Worm (Caenorhabditis elegans) whole organism, L4 larva: ENCODE measurements around the gene T10C6.16.

Source experiments
- R02D3.7 ChIP-seq: fragments of 150-350 bp; sonication (generic microtip); optimal IDR thresholded peaks from 3 replicates; lab custom pipeline; 2014; ENCODE audit warnings: missing biosample characterization, missing genetic modification characterization
- T20F7.1 ChIP-seq: fragments of 200-800 bp; sonication (Bioruptor generic); optimal IDR thresholded peaks from 2 replicates; lab custom pipeline; 2018; ENCODE audit warnings: mild to moderate bottlenecking, missing genetic modification characterization, missing compliant biosample characterization
- Y48G9A.11 ChIP-seq: fragments of 200-800 bp; sonication (Bioruptor generic); IDR thresholded peaks from 2 replicates; pipeline ENCODE4 v1.3.6; 2022; ENCODE audit warnings: missing genetic modification reagents, missing genetic modification characterization, missing compliant biosample characterization
- Y5F2A.4 ChIP-seq: fragments of 200-800 bp; sonication (Bioruptor generic); optimal IDR thresholded peaks from 2 replicates; lab custom pipeline; 2018; ENCODE audit warnings: mild to moderate bottlenecking, missing genetic modification characterization, missing compliant biosample characterization
- ZK337.2 ChIP-seq: fragments of 200-800 bp; sonication (Bioruptor generic); IDR thresholded peaks from 2 replicates; pipeline ENCODE4 v1.3.6; 2022; ENCODE audit warnings: missing genetic modification reagents, missing genetic modification characterization, missing compliant biosample characterization
- ZK546.5 ChIP-seq, 2 experiments: sonication (generic microtip); optimal IDR thresholded peaks; 2 replicates each; lab custom pipeline; 2017; ENCODE audit warnings: missing biosample characterization in 2 of 2, missing genetic modification characterization in 2 of 2
- aha-1 ChIP-seq: fragments of 150-350 bp; peaks from one replicate; lab custom pipeline; 2014; ENCODE audit warnings: missing biosample characterization, missing genetic modification characterization
- arid-1 ChIP-seq: fragments of 200-800 bp; sonication (Bioruptor generic); conservative IDR thresholded peaks from 2 replicates; pipeline ENCODE4 v1.3.6; 2022; ENCODE audit warnings: missing genetic modification reagents, missing genetic modification characterization, missing compliant biosample characterization
- attf-4 ChIP-seq: sonication (generic microtip); optimal IDR thresholded peaks from 3 replicates; lab custom pipeline; 2017; ENCODE audit warnings: missing biosample characterization, missing genetic modification characterization
- ceh-28 ChIP-seq: fragments of 150-350 bp; optimal IDR thresholded peaks from 2 replicates; lab custom pipeline; 2014; ENCODE audit warnings: missing biosample characterization, missing genetic modification reagents, missing genetic modification characterization
- ceh-82 ChIP-seq: sonication (generic microtip); optimal IDR thresholded peaks from 2 replicates; lab custom pipeline; 2017; ENCODE audit warnings: missing biosample characterization, missing genetic modification characterization
- ces-1 ChIP-seq: fragments of 150-350 bp; sonication (generic microtip); optimal IDR thresholded peaks from 4 replicates; lab custom pipeline; 2014; ENCODE audit warnings: missing biosample characterization, missing genetic modification reagents, missing genetic modification characterization
- cey-2 ChIP-seq: sonication (generic microtip); optimal IDR thresholded peaks from 3 replicates; lab custom pipeline; 2017; ENCODE audit warnings: missing genetic modification characterization, mild to moderate bottlenecking, missing compliant biosample characterization, antibody characterized with exemption, borderline replicate concordance; ENCODE audit not compliant: insufficient read depth
- daf-16 ChIP-seq, 3 experiments: sonication (generic microtip); optimal IDR thresholded peaks; 2 replicates each; lab custom pipeline; 2016 to 2017; ENCODE audit warnings: missing genetic modification characterization in 3 of 3, missing genetic modification reagents in 3 of 3, mild to moderate bottlenecking in 2 of 3, missing compliant biosample characterization in 2 of 3, missing biosample characterization in 1 of 3, moderate library complexity in 1 of 3
- daf-8 ChIP-seq: fragments of 200-800 bp; sonication (Bioruptor generic); IDR thresholded peaks from 2 replicates; pipeline ENCODE4 v1.3.6; 2022; ENCODE audit warnings: missing genetic modification characterization, missing compliant biosample characterization
- dmd-6 ChIP-seq: fragments of 200-800 bp; sonication (Bioruptor generic); IDR thresholded peaks from 2 replicates; pipeline ENCODE4 v1.3.6; 2022; ENCODE audit warnings: missing genetic modification reagents, missing genetic modification characterization, missing compliant biosample characterization
- dmd-9 ChIP-seq: fragments of 200-800 bp; sonication (Bioruptor generic); IDR thresholded peaks from 2 replicates; pipeline ENCODE4 v1.3.6; 2022; ENCODE audit warnings: missing genetic modification reagents, missing genetic modification characterization, missing compliant biosample characterization
- dpl-1 ChIP-seq: fragments of 150-350 bp; optimal IDR thresholded peaks from 2 replicates; lab custom pipeline; 2014; ENCODE audit warnings: missing biosample characterization, missing genetic modification reagents, missing genetic modification characterization
- fkh-10 ChIP-seq: fragments of 150-350 bp; optimal IDR thresholded peaks from 2 replicates; lab custom pipeline; 2014; ENCODE audit warnings: missing biosample characterization, missing genetic modification reagents, missing genetic modification characterization
- hif-1 ChIP-seq, 2 experiments: sonication (generic microtip); optimal IDR thresholded peaks; 2 replicates each; lab custom pipeline; 2016 to 2017; ENCODE audit warnings: missing compliant biosample characterization in 2 of 2, missing genetic modification characterization in 2 of 2, missing genetic modification reagents in 2 of 2, missing genotype in 2 of 2, mild to moderate bottlenecking in 1 of 2
- hlh-11 ChIP-seq: fragments of 200-800 bp; sonication (Bioruptor generic); optimal IDR thresholded peaks from 2 replicates; lab custom pipeline; 2018; ENCODE audit warnings: mild to moderate bottlenecking, missing genetic modification characterization, missing compliant biosample characterization
- lin-1 ChIP-seq: fragments of 200-800 bp; sonication (Bioruptor generic); IDR thresholded peaks from 2 replicates; pipeline ENCODE4 v1.3.6; 2022; ENCODE audit warnings: missing genetic modification reagents, missing genetic modification characterization, missing compliant biosample characterization
- lin-13 ChIP-seq: fragments of 150-350 bp; optimal IDR thresholded peaks from 2 replicates; lab custom pipeline; 2014; ENCODE audit warnings: missing biosample characterization, missing genetic modification reagents, missing genetic modification characterization
- lir-3 ChIP-seq: sonication (generic microtip); optimal IDR thresholded peaks from 2 replicates; lab custom pipeline; 2016; ENCODE audit warnings: mild to moderate bottlenecking, missing genetic modification characterization, missing compliant biosample characterization
- lsy-2 ChIP-seq, 2 experiments: fragments of 150-350 bp in 1 of 2; sonication (generic microtip) in 1 of 2; optimal IDR thresholded peaks; 2 replicates each; lab custom pipeline; 2014 to 2017; ENCODE audit warnings: missing biosample characterization in 2 of 2, missing genetic modification characterization in 2 of 2
- madf-9 ChIP-seq: fragments of 200-800 bp; sonication (Bioruptor generic); conservative IDR thresholded peaks from 2 replicates; pipeline ENCODE4 v1.3.6; 2022; ENCODE audit warnings: missing genetic modification reagents, missing genetic modification characterization, missing compliant biosample characterization
- mdt-29 ChIP-seq: fragments of 200-800 bp; sonication (Bioruptor generic); IDR thresholded peaks from 2 replicates; pipeline ENCODE4 v1.3.6; 2022; ENCODE audit warnings: missing genetic modification reagents, missing genetic modification characterization, missing compliant biosample characterization
- mes-2 ChIP-seq: sonication (generic microtip); optimal IDR thresholded peaks from 2 replicates; lab custom pipeline; 2016; ENCODE audit warnings: missing genotype, mild to moderate bottlenecking, missing genetic modification characterization, missing compliant biosample characterization; ENCODE audit not compliant: poor library complexity, severe bottlenecking
- mxl-2 ChIP-seq: fragments of 200-800 bp; sonication (Bioruptor generic); conservative IDR thresholded peaks from 2 replicates; pipeline ENCODE4 v1.3.6; 2022; ENCODE audit warnings: missing genetic modification reagents, missing genetic modification characterization, missing compliant biosample characterization
- mxl-3 ChIP-seq: fragments of 200-800 bp; sonication (Bioruptor generic); optimal IDR thresholded peaks from 2 replicates; lab custom pipeline; 2018; ENCODE audit warnings: mild to moderate bottlenecking, missing genetic modification characterization, missing compliant biosample characterization
- nhr-10 ChIP-seq: fragments of 150-350 bp; optimal IDR thresholded peaks from 2 replicates; lab custom pipeline; 2014; ENCODE audit warnings: missing biosample characterization, missing genetic modification characterization
- nhr-111 ChIP-seq: fragments of 200-800 bp; sonication (Bioruptor generic); optimal IDR thresholded peaks from 2 replicates; lab custom pipeline; 2018; ENCODE audit warnings: mild to moderate bottlenecking, missing genetic modification characterization, missing compliant biosample characterization
- nhr-237 ChIP-seq: sonication (generic microtip); optimal IDR thresholded peaks from 2 replicates; lab custom pipeline; 2017; ENCODE audit warnings: missing biosample characterization, missing genetic modification characterization
- nhr-25 ChIP-seq: sonication (generic microtip); optimal IDR thresholded peaks from 2 replicates; lab custom pipeline; 2017; ENCODE audit warnings: missing genetic modification characterization, mild to moderate bottlenecking, missing compliant biosample characterization, antibody characterized with exemption, moderate library complexity, borderline replicate concordance; ENCODE audit not compliant: insufficient read depth
- nhr-28 ChIP-seq: fragments of 150-350 bp; optimal IDR thresholded peaks from 2 replicates; lab custom pipeline; 2014; ENCODE audit warnings: missing biosample characterization, missing genetic modification characterization
- nhr-48 ChIP-seq: sonication (generic microtip); optimal IDR thresholded peaks from 2 replicates; lab custom pipeline; 2016; ENCODE audit warnings: mild to moderate bottlenecking, missing genetic modification characterization, missing compliant biosample characterization
- nhr-6 ChIP-seq: fragments of 150-350 bp; optimal IDR thresholded peaks from 2 replicates; lab custom pipeline; 2014; ENCODE audit warnings: missing biosample characterization, missing genetic modification characterization
- pha-4 ChIP-seq, 2 experiments: fragments of 150-350 bp in 1 of 2; fragments of 200-800 bp in 1 of 2; sonication (Bioruptor generic) in 1 of 2; IDR thresholded peaks in 1 of 2; optimal IDR thresholded peaks in 1 of 2; 2 replicates each; pipeline versions ENCODE4 v1.3.6 to Lab custom; 2014 to 2022; ENCODE audit warnings: missing genetic modification characterization in 2 of 2, missing genetic modification reagents in 2 of 2, missing biosample characterization in 1 of 2, missing compliant biosample characterization in 1 of 2
- php-3 ChIP-seq: fragments of 200-800 bp; sonication (Bioruptor generic); IDR thresholded peaks from 2 replicates; pipeline ENCODE4 v1.3.6; 2022; ENCODE audit warnings: missing genetic modification reagents, missing genetic modification characterization, missing compliant biosample characterization
- pqm-1 ChIP-seq: sonication (generic microtip); optimal IDR thresholded peaks from 2 replicates; lab custom pipeline; 2017; ENCODE audit warnings: missing biosample characterization, missing genetic modification characterization
- rbr-2 ChIP-seq: sonication (generic microtip); optimal IDR thresholded peaks from 2 replicates; lab custom pipeline; 2016; ENCODE audit warnings: missing genotype, missing genetic modification characterization, missing compliant biosample characterization
- snpc-1.2 ChIP-seq: fragments of 200-800 bp; sonication (Bioruptor generic); IDR thresholded peaks from 2 replicates; pipeline ENCODE4 v1.3.6; 2022; ENCODE audit warnings: missing genetic modification reagents, missing genetic modification characterization, missing compliant biosample characterization
- snpc-4 ChIP-seq: fragments of 150-350 bp; optimal IDR thresholded peaks from 2 replicates; lab custom pipeline; 2014; ENCODE audit warnings: missing biosample characterization, missing genetic modification characterization
- tra-1 ChIP-seq: fragments of 200-800 bp; sonication (Bioruptor generic); IDR thresholded peaks from 2 replicates; pipeline ENCODE4 v1.3.6; 2022; ENCODE audit warnings: missing genetic modification reagents, missing genetic modification characterization, missing compliant biosample characterization
- unc-130 ChIP-seq: sonication (generic microtip); optimal IDR thresholded peaks from 2 replicates; lab custom pipeline; 2016; ENCODE audit warnings: missing genetic modification reagents, missing genetic modification characterization, missing compliant biosample characterization
- unc-62 ChIP-seq, 3 experiments: fragments of 150-350 bp in 1 of 3; sonication (generic microtip); optimal IDR thresholded peaks in 2 of 3; peaks in 1 of 3; 1 replicate in 1 of 3; 2 replicates in 2 of 3; lab custom pipeline; 2014 to 2017; ENCODE audit warnings: missing biosample characterization in 3 of 3, missing genetic modification characterization in 3 of 3, missing genetic modification reagents in 3 of 3, missing genotype in 1 of 3
- zfp-2 ChIP-seq: sonication (generic microtip); optimal IDR thresholded peaks from 2 replicates; lab custom pipeline; 2016; ENCODE audit warnings: mild to moderate bottlenecking, missing genetic modification characterization, missing compliant biosample characterization
- zfp-3 ChIP-seq: fragments of 200-800 bp; sonication (Bioruptor generic); conservative IDR thresholded peaks from 2 replicates; pipeline ENCODE4 v1.3.6; 2022; ENCODE audit warnings: missing genetic modification reagents, missing genetic modification characterization, missing compliant biosample characterization
- zip-11 ChIP-seq: fragments of 200-800 bp; sonication (Bioruptor generic); IDR thresholded peaks from 2 replicates; pipeline ENCODE4 v1.3.6; 2022; ENCODE audit warnings: missing genetic modification characterization, missing compliant biosample characterization

T10C6.16 gene

ce11 chrV:16000433-16000832 lies 32.4 kb downstream of the T10C6.16 start, which contains the start of gene nhr-50 (continued):
- TF ChIP-seq hlh-11 (tag; lab: Kevin White, UChicago) (no peak), dmd-9 (GFP tag; lab: Robert Waterston, UW) (no peak), nhr-237 (tag; lab: Kevin White, UChicago) (no peak), ces-1 (GFP tag; lab: Kevin White, UChicago) (no peak), snpc-1.2 (GFP tag; lab: Robert Waterston, UW) (no peak), zfp-2 (tag; lab: Kevin White, UChicago) (no peak), nhr-10 (tag; lab: Kevin White, UChicago) (no peak), attf-4 (no peak), dmd-6 (GFP tag; lab: Robert Waterston, UW) (peak; percentile 90), Y48G9A.11 (GFP tag; lab: Robert Waterston, UW) (no peak), ZK546.5 (tag; optimal IDR thresholded peaks at IDR 0.05; lab: Kevin White, UChicago) (no peak), daf-8 (GFP tag; lab: Robert Waterston, UW) (no peak), tra-1 (GFP tag; lab: Robert Waterston, UW) (no peak), unc-62 (GFP tag; optimal IDR thresholded peaks at IDR 0.05 in 1 of 2; lab: Kevin White, UChicago) (peak in 1 of 2 experiments; percentile 1), unc-62 (tag; optimal IDR thresholded peaks at IDR 0.05; lab: Kevin White, UChicago) (no peak), ceh-28 (no peak), lin-1 (no peak), lin-13 (GFP tag; lab: Kevin White, UChicago) (no peak), nhr-48 (tag; lab: Kevin White, UChicago) (peak; percentile 44), aha-1 (tag; lab: Kevin White, UChicago) (peak; percentile 39), ZK337.2 (no peak), nhr-111 (GFP tag; lab: Kevin White, UChicago) (no peak), dpl-1 (GFP tag; lab: Kevin White, UChicago) (peak; percentile 31), mes-2 (tag; lab: Kevin White, UChicago) (no peak), cey-2 (tag; lab: Kevin White, UChicago) (no peak), nhr-25 (tag; lab: Kevin White, UChicago) (no peak), ceh-82 (no peak), nhr-6 (peak; percentile 93), fkh-10 (GFP tag; lab: Kevin White, UChicago) (no peak), pha-4 (GFP tag; IDR thresholded peaks at IDR 0.05; lab: Robert Waterston, UW) (no peak), pha-4 (tag; optimal IDR thresholded peaks at IDR 0.05; lab: Kevin White, UChicago) (peak; percentile 86), T20F7.1 (GFP tag; lab: Kevin White, UChicago) (no peak), arid-1 (0 out of 2 replicates have a peak, but pooled peaks have one; percentile 8), nhr-28 (peak; percentile 67), php-3 (no peak), mdt-29 (GFP tag; lab: Robert Waterston, UW) (no peak), madf-9 (no peak), zip-11 (GFP tag; lab: Robert Waterston, UW) (no peak), zfp-3 (no peak), mxl-2 (GFP tag; lab: Robert Waterston, UW) (no peak), pqm-1 (tag; lab: Kevin White, UChicago) (peak; percentile 35), hif-1 (tag; optimal IDR thresholded peaks at IDR 0.05; lab: Kevin White, UChicago) (no peak), lsy-2 (tag; optimal IDR thresholded peaks at IDR 0.05; lab: Kevin White, UChicago) (no peak), mxl-3 (GFP tag; lab: Kevin White, UChicago) (peak; percentile 14), unc-130 (GFP tag; lab: Kevin White, UChicago) (no peak), snpc-4 (tag; lab: Kevin White, UChicago) (no peak), R02D3.7 (tag; lab: Kevin White, UChicago) (no peak), rbr-2 (tag; lab: Kevin White, UChicago) (no peak), Y5F2A.4 (GFP tag; lab: Kevin White, UChicago) (no peak), daf-16 (GFP tag; optimal IDR thresholded peaks at IDR 0.05; lab: Kevin White, UChicago) (no peak), daf-16 (tag; optimal IDR thresholded peaks at IDR 0.05; lab: Kevin White, UChicago) (no peak), lir-3 (tag; lab: Kevin White, UChicago) (no peak)
